Worm (Caenorhabditis elegans): ENCODE results near the gene K02E7.10.

DNA sequence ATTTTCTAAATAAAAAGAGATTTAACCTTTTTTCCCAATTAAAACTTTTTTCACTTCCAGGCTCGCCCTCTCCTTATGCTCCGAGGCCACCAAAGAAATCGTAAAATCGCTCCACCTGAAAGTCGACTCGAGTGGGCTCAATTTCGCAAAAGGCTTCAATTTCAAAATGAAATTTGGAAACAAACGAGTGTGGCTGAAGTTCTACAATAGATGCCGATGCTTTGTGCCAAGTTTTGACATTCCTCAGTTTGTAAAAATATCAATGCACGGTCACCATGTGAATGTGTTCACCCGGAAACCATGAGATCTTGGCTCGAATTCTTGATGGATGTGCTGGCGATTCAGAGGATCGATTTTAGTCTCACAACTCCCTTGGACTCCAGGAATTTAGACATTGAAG is 40.1 kb downstream of the K02E7.10 start, which contains the start of gene M01D1.12:
- TF ChIP-seq him-1 (tag; optimal IDR thresholded peaks at IDR 0.05) (no peak), W03F9.2 (tag; optimal IDR thresholded peaks at IDR 0.05) (no peak)

Measured in whole organism, L4/young adult.